Fruit fly (Drosophila melanogaster): ENCODE data around the gene Ibf2.

- TF ChIP-seq Lpt (GFP tag; optimal IDR thresholded peaks at IDR 0.05): no peak
- no peak for TF ChIP-seq Ets21C (GFP tag; optimal IDR thresholded peaks at IDR 0.05)
- no peak for TF ChIP-seq Eip93F (GFP tag; optimal IDR thresholded peaks at IDR 0.05)
- TF ChIP-seq CG11294 (GFP tag; IDR thresholded peaks at IDR 0.05): no peak
- TF ChIP-seq CG6808 (GFP tag; optimal IDR thresholded peaks at IDR 0.05): no peak
- TF ChIP-seq CG6792 (GFP tag; optimal IDR thresholded peaks at IDR 0.05): no peak
- no peak for TF ChIP-seq achi (GFP tag; optimal IDR thresholded peaks at IDR 0.05)
Measured at dm6 chr3R:9258252-9259225, at the start of gene Ibf2, which contains the start of gene Ibf1.
